Worm (Caenorhabditis elegans) whole organism, L3 larva: Measurements from ENCODE around the gene R166.3.
A peak's percentile ranks its signal among the peaks of the same experiment; 100 is the strongest.

Experiments used
- R02D3.7 ChIP-seq: fragments of 150-350 bp; optimal IDR thresholded peaks from 2 replicates; lab custom pipeline; 2014; ENCODE audit warnings: missing biosample characterization, missing genetic modification characterization
- ZK546.5 ChIP-seq: sonication (generic microtip); optimal IDR thresholded peaks from 2 replicates; lab custom pipeline; 2017; ENCODE audit warnings: missing biosample characterization, missing genetic modification characterization
- aly-2 ChIP-seq: fragments of 150-350 bp; optimal IDR thresholded peaks from 2 replicates; lab custom pipeline; 2014; ENCODE audit warnings: missing biosample characterization, missing genetic modification characterization
- ama-1 ChIP-seq: fragments of 150-350 bp; optimal IDR thresholded peaks from 2 replicates; lab custom pipeline; 2018
- ceh-16 ChIP-seq: sonication (generic microtip); optimal IDR thresholded peaks from 2 replicates; lab custom pipeline; 2017; ENCODE audit warnings: missing biosample characterization, missing genetic modification characterization
- ceh-28 ChIP-seq: fragments of 150-350 bp; optimal IDR thresholded peaks from 2 replicates; lab custom pipeline; 2014; ENCODE audit warnings: missing biosample characterization, missing genetic modification reagents, missing genetic modification characterization
- ceh-82 ChIP-seq: fragments of 150-350 bp; optimal IDR thresholded peaks from 2 replicates; lab custom pipeline; 2014; ENCODE audit warnings: missing biosample characterization, missing genetic modification characterization
- ceh-9 ChIP-seq: sonication (generic microtip); optimal IDR thresholded peaks from 2 replicates; lab custom pipeline; 2018; ENCODE audit warnings: missing biosample characterization, missing genetic modification characterization
- daf-12 ChIP-seq: fragments of 150-350 bp; optimal IDR thresholded peaks from 2 replicates; lab custom pipeline; 2014; ENCODE audit warnings: missing biosample characterization, missing genetic modification reagents, missing genetic modification characterization
- egl-27 ChIP-seq: sonication (generic microtip); optimal IDR thresholded peaks from 4 replicates; lab custom pipeline; 2017; ENCODE audit warnings: missing biosample characterization, missing genetic modification reagents, missing genetic modification characterization
- egl-5 ChIP-seq: fragments of 150-350 bp; optimal IDR thresholded peaks from 2 replicates; lab custom pipeline; 2017; ENCODE audit warnings: missing biosample characterization, missing genetic modification reagents, missing genetic modification characterization, inconsistent platforms
- elt-1 ChIP-seq: fragments of 150-350 bp; optimal IDR thresholded peaks from 2 replicates; lab custom pipeline; 2014; ENCODE audit warnings: missing biosample characterization, missing genetic modification characterization
- elt-2 ChIP-seq: sonication (generic microtip); optimal IDR thresholded peaks from 2 replicates; lab custom pipeline; 2016; ENCODE audit warnings: missing genetic modification reagents, mild to moderate bottlenecking, missing genetic modification characterization, missing compliant biosample characterization
- elt-3 ChIP-seq, 3 experiments: fragments of 150-350 bp in 1 of 3; sonication (generic microtip) in 2 of 3; optimal IDR thresholded peaks; 2 replicates in 2 of 3; 4 replicates in 1 of 3; lab custom pipeline; 2014 to 2017; ENCODE audit warnings: missing biosample characterization in 3 of 3, missing genetic modification characterization in 3 of 3
- eor-1 ChIP-seq, 2 experiments: fragments of 150-350 bp; optimal IDR thresholded peaks; 2 replicates each; lab custom pipeline; 2014 to 2018; ENCODE audit warnings: missing biosample characterization in 2 of 2, missing genetic modification characterization in 2 of 2
- fkh-10 ChIP-seq: sonication (generic microtip); optimal IDR thresholded peaks from 2 replicates; lab custom pipeline; 2017; ENCODE audit warnings: missing biosample characterization, missing genetic modification reagents, missing genetic modification characterization
- fkh-2 ChIP-seq: fragments of 150-350 bp; optimal IDR thresholded peaks from 2 replicates; lab custom pipeline; 2014; ENCODE audit warnings: missing biosample characterization, missing genetic modification reagents, missing genetic modification characterization
- fos-1 ChIP-seq: fragments of 150-350 bp; optimal IDR thresholded peaks from 2 replicates; lab custom pipeline; 2014; ENCODE audit warnings: missing biosample characterization, missing genetic modification characterization
- hmg-11 ChIP-seq: sonication (generic microtip); optimal IDR thresholded peaks from 2 replicates; lab custom pipeline; 2016; ENCODE audit warnings: missing genetic modification characterization, missing compliant biosample characterization
- jun-1 ChIP-seq: fragments of 150-350 bp; optimal IDR thresholded peaks from 2 replicates; lab custom pipeline; 2014; ENCODE audit warnings: missing biosample characterization, missing genetic modification reagents, missing genetic modification characterization
- lin-15B ChIP-seq: fragments of 150-350 bp; optimal IDR thresholded peaks from 2 replicates; lab custom pipeline; 2014; ENCODE audit warnings: missing biosample characterization, missing genetic modification characterization
- lin-39 ChIP-seq: fragments of 150-350 bp; optimal IDR thresholded peaks from 2 replicates; lab custom pipeline; 2018; ENCODE audit warnings: missing biosample characterization, missing genetic modification reagents, missing genetic modification characterization
- lsy-12 ChIP-seq: sonication (generic microtip); optimal IDR thresholded peaks from 2 replicates; lab custom pipeline; 2016; ENCODE audit warnings: mild to moderate bottlenecking, missing genetic modification characterization, missing compliant biosample characterization
- mdl-1 ChIP-seq: fragments of 150-350 bp; optimal IDR thresholded peaks from 2 replicates; lab custom pipeline; 2014; ENCODE audit warnings: missing biosample characterization, missing genetic modification characterization
- mml-1 ChIP-seq: fragments of 150-350 bp; sonication (generic microtip); optimal IDR thresholded peaks from 3 replicates; lab custom pipeline; 2014; ENCODE audit warnings: missing biosample characterization, missing genetic modification characterization
- nfya-1 ChIP-seq: sonication (generic microtip); optimal IDR thresholded peaks from 2 replicates; lab custom pipeline; 2017; ENCODE audit warnings: missing genetic modification characterization, mild to moderate bottlenecking, missing compliant biosample characterization, antibody characterized with exemption, moderate library complexity; ENCODE audit not compliant: insufficient read depth
- nhr-11 ChIP-seq: fragments of 150-350 bp; optimal IDR thresholded peaks from 2 replicates; lab custom pipeline; 2014; ENCODE audit warnings: missing biosample characterization, missing genetic modification characterization
- nhr-12 ChIP-seq: fragments of 150-350 bp; optimal IDR thresholded peaks from 2 replicates; lab custom pipeline; 2014; ENCODE audit warnings: missing biosample characterization, missing genetic modification characterization
- nhr-23 ChIP-seq: fragments of 150-350 bp; optimal IDR thresholded peaks from 2 replicates; lab custom pipeline; 2014; ENCODE audit warnings: missing biosample characterization, missing genetic modification reagents, missing genetic modification characterization
- nhr-237 ChIP-seq: fragments of 150-350 bp; optimal IDR thresholded peaks from 2 replicates; lab custom pipeline; 2014; ENCODE audit warnings: missing biosample characterization, missing genetic modification characterization
- nhr-25 ChIP-seq: sonication (generic microtip); optimal IDR thresholded peaks from 2 replicates; lab custom pipeline; 2017; ENCODE audit warnings: missing biosample characterization, missing genetic modification characterization
- nhr-28 ChIP-seq: fragments of 150-350 bp; optimal IDR thresholded peaks from 2 replicates; lab custom pipeline; 2014; ENCODE audit warnings: missing biosample characterization, missing genetic modification characterization
- nhr-43 ChIP-seq: sonication (generic microtip); optimal IDR thresholded peaks from 2 replicates; lab custom pipeline; 2016; ENCODE audit warnings: mild to moderate bottlenecking, missing genetic modification characterization, missing compliant biosample characterization; ENCODE audit not compliant: poor library complexity, severe bottlenecking
- nhr-67 ChIP-seq: fragments of 150-350 bp; optimal IDR thresholded peaks from 2 replicates; lab custom pipeline; 2014; ENCODE audit warnings: missing biosample characterization, missing genetic modification characterization
- nhr-76 ChIP-seq: fragments of 150-350 bp; sonication (generic microtip); optimal IDR thresholded peaks from 5 replicates; lab custom pipeline; 2014; ENCODE audit warnings: missing biosample characterization, missing genetic modification characterization
- nhr-77 ChIP-seq: fragments of 150-350 bp; optimal IDR thresholded peaks from 2 replicates; lab custom pipeline; 2014; ENCODE audit warnings: missing biosample characterization, missing genetic modification characterization
- pha-4 ChIP-seq: fragments of 150-350 bp; optimal IDR thresholded peaks from 2 replicates; lab custom pipeline; 2014; ENCODE audit warnings: missing biosample characterization, missing genetic modification reagents, missing genetic modification characterization
- pqm-1 ChIP-seq: fragments of 150-350 bp; optimal IDR thresholded peaks from 2 replicates; lab custom pipeline; 2017; ENCODE audit warnings: missing biosample characterization, missing genetic modification characterization, inconsistent platforms
- sea-2 ChIP-seq: fragments of 150-350 bp; sonication (generic microtip); optimal IDR thresholded peaks from 4 replicates; lab custom pipeline; 2014; ENCODE audit warnings: missing biosample characterization, missing genetic modification reagents, missing genetic modification characterization
- skn-1 ChIP-seq: fragments of 150-350 bp; optimal IDR thresholded peaks from 2 replicates; lab custom pipeline; 2014; ENCODE audit warnings: missing biosample characterization, missing genetic modification characterization
- snpc-4 ChIP-seq: fragments of 150-350 bp; optimal IDR thresholded peaks from 2 replicates; lab custom pipeline; 2014; ENCODE audit warnings: missing biosample characterization, missing genetic modification characterization
- tbx-2 ChIP-seq: sonication (generic microtip); optimal IDR thresholded peaks from 2 replicates; lab custom pipeline; 2016; ENCODE audit warnings: mild to moderate bottlenecking, missing genetic modification characterization, missing compliant biosample characterization
- unc-39 ChIP-seq: sonication (generic microtip); optimal IDR thresholded peaks from 4 replicates; lab custom pipeline; 2017; ENCODE audit warnings: missing biosample characterization, missing genetic modification characterization
- unc-62 ChIP-seq: fragments of 150-350 bp; sonication (generic microtip); optimal IDR thresholded peaks from 4 replicates; lab custom pipeline; 2014; ENCODE audit warnings: missing biosample characterization, missing genetic modification reagents, missing genetic modification characterization
- zag-1 ChIP-seq: fragments of 150-350 bp; optimal IDR thresholded peaks from 2 replicates; lab custom pipeline; 2014; ENCODE audit warnings: missing biosample characterization, missing genetic modification characterization
- ztf-11 ChIP-seq: fragments of 150-350 bp; optimal IDR thresholded peaks from 2 replicates; lab custom pipeline; 2014; ENCODE audit warnings: missing biosample characterization, missing genetic modification characterization
- ztf-4 ChIP-seq: fragments of 150-350 bp; optimal IDR thresholded peaks from 2 replicates; lab custom pipeline; 2014; ENCODE audit warnings: missing biosample characterization, missing genetic modification characterization

Gene R166.3

ce11 chrII:10504729-10505128, 34.4 kb downstream of the R166.3 start (continued):
- TF ChIP-seq egl-5 (no peak), egl-27 (no peak), nhr-23 (peak; percentile 58), nhr-28 (no peak), nhr-43 (tag; lab: Kevin White, UChicago) (no peak), pha-4 (tag; lab: Kevin White, UChicago) (peak; percentile 89), elt-3 (tag; optimal IDR thresholded peaks at IDR 0.05; lab: Kevin White, UChicago) (no peak), mml-1 (tag; lab: Kevin White, UChicago) (no peak), hmg-11 (no peak), pqm-1 (tag; lab: Kevin White, UChicago) (no peak), ceh-16 (tag; lab: Kevin White, UChicago) (no peak), eor-1 (tag; optimal IDR thresholded peaks at IDR 0.05; lab: Kevin White, UChicago) (no peak), ceh-82 (tag; lab: Kevin White, UChicago) (no peak), unc-39 (tag; lab: Kevin White, UChicago) (no peak), lsy-12 (tag; lab: Kevin White, UChicago) (no peak), nhr-11 (no peak)

DNA sequence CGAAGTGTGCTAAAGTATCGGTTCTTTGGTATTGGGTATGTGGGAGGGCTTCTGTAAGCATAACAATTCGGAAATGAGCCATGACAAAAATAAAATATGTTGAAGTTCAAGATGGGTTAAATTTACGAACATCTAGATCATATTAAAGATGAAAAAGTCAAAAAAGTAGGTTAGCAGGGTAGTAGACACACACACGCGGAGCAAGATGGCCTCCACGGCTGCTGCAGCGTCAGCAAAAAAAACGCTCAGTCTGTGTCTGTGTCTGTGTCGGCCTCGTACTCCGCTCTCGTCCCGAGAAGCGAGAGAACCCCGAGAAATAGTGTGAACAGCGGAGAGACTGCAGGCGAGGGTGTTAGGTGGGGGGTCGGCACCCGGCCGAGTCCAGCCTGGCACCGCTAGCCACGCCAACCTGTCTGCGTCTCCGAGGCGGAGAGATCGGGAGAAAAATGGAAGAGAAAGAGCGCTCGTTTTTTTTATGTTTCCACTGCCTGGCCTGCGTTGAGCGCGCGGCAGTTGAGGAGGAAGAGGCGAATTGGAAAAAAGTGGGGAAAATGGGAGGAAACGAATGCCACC, 36.6 kb downstream of the R166.3 start, which contains the start of gene myrf-1:
Gene myrf-1, minus strand, starts transcription at position 51 of the 573 bp plus-strand sequence.
- peak; percentile 61 for TF ChIP-seq skn-1 (tag; lab: Kevin White, UChicago)
- TF ChIP-seq sea-2 (GFP tag; lab: Kevin White, UChicago) = peak; percentile 39
- TF ChIP-seq unc-62 = peak; percentile 83
- peak; percentile 92 for TF ChIP-seq pha-4 (tag; lab: Kevin White, UChicago)
- TF ChIP-seq egl-27 = no peak
- TF ChIP-seq unc-39 (tag; lab: Kevin White, UChicago) = no peak
- peak; percentile 99 for TF ChIP-seq hmg-11
- no peak for TF ChIP-seq daf-12 (tag; lab: Kevin White, UChicago)
- peak; percentile 47 for TF ChIP-seq nhr-77
- no peak for TF ChIP-seq mml-1 (tag; lab: Kevin White, UChicago)
- no peak for TF ChIP-seq fkh-2 (tag; lab: Kevin White, UChicago)
- peak; percentile 57 for TF ChIP-seq zag-1
- TF ChIP-seq nfya-1 (tag; lab: Kevin White, UChicago) = peak; percentile 90
- peak; percentile 33 for TF ChIP-seq snpc-4
- peak; percentile 88 for TF ChIP-seq tbx-2 (tag; lab: Kevin White, UChicago)
- TF ChIP-seq nhr-12 = no peak
- TF ChIP-seq nhr-43 (tag; lab: Kevin White, UChicago) = peak; percentile 74
- TF ChIP-seq jun-1 (tag; lab: Kevin White, UChicago) = peak; percentile 62
- TF ChIP-seq lsy-12 (tag; lab: Kevin White, UChicago) = peak; percentile 92
- peak; percentile 8 for TF ChIP-seq pqm-1 (tag; lab: Kevin White, UChicago)
- peak; percentile 87 for TF ChIP-seq nhr-11
- TF ChIP-seq fkh-10 (GFP tag; lab: Kevin White, UChicago) = peak; percentile 17
- TF ChIP-seq nhr-28 = no peak
- peak; percentile 84 for TF ChIP-seq ceh-28 (tag; lab: Kevin White, UChicago)
- peak; percentile 85 for TF ChIP-seq egl-5
- TF ChIP-seq nhr-23 = peak; percentile 91
- peak; percentile 48 for TF ChIP-seq fos-1 (tag; lab: Kevin White, UChicago)
- peak; percentile 64 for TF ChIP-seq lin-15B (tag; lab: Kevin White, UChicago)
- no peak for TF ChIP-seq ceh-16 (tag; lab: Kevin White, UChicago)
- TF ChIP-seq elt-1 (tag; lab: Kevin White, UChicago) = peak; percentile 56
- TF ChIP-seq ztf-4 (tag; lab: Kevin White, UChicago) = no peak
- TF ChIP-seq ztf-11 (tag; lab: Kevin White, UChicago) = no peak
- TF ChIP-seq eor-1 (tag; optimal IDR thresholded peaks at IDR 0.05; lab: Kevin White, UChicago) = no peak
- peak in 2 of 3 experiments; percentile 18 to 35 for TF ChIP-seq elt-3 (tag; optimal IDR thresholded peaks at IDR 0.05; lab: Kevin White, UChicago)
- TF ChIP-seq mdl-1 = peak; percentile 70
- no peak for TF ChIP-seq aly-2
- TF ChIP-seq nhr-237 = no peak
- peak; percentile 67 for TF ChIP-seq ama-1 (lab: Kevin White, UChicago)
- peak; percentile 53 for TF ChIP-seq R02D3.7 (tag; lab: Kevin White, UChicago)
- TF ChIP-seq nhr-25 (tag; lab: Kevin White, UChicago) = peak; percentile 77
- peak; percentile 96 for TF ChIP-seq lin-39
- TF ChIP-seq ceh-82 (tag; lab: Kevin White, UChicago) = peak; percentile 43
- peak; percentile 80 for TF ChIP-seq elt-2 (tag; lab: Kevin White, UChicago)
- TF ChIP-seq ceh-9 = no peak
- TF ChIP-seq nhr-76 (tag; lab: Kevin White, UChicago) = no peak
- peak; percentile 3 for TF ChIP-seq nhr-67 (tag; lab: Kevin White, UChicago)
- TF ChIP-seq ZK546.5 (tag; lab: Kevin White, UChicago) = no peak
